Fruit fly (Drosophila melanogaster): Measurements from ENCODE around the gene SMC3.

dm6 chrX:16565377-16565776, 27.9 kb downstream of the SMC3 start:
- no peak for TF ChIP-seq CG5204 (GFP tag; optimal IDR thresholded peaks at IDR 0.05)
- no peak for TF ChIP-seq ovo (GFP tag; optimal IDR thresholded peaks at IDR 0.05)
- no peak for TF ChIP-seq cic (GFP tag; optimal IDR thresholded peaks at IDR 0.05)
- no peak for TF ChIP-seq CG7101 (tag; optimal IDR thresholded peaks at IDR 0.05)
- no peak for TF ChIP-seq CG11617 (GFP tag; optimal IDR thresholded peaks at IDR 0.05)
- TF ChIP-seq Hr96 (GFP tag; optimal IDR thresholded peaks at IDR 0.05) = no peak
- TF ChIP-seq Crg-1 (GFP tag; optimal IDR thresholded peaks at IDR 0.05) = no peak
- peak; percentile 39 for TF ChIP-seq kay (GFP tag; ENCODE audit: borderline replicate concordance)
- TF ChIP-seq Clk (GFP tag; optimal IDR thresholded peaks at IDR 0.05) = no peak
- no peak for TF ChIP-seq CG33017 (tag; optimal IDR thresholded peaks at IDR 0.05)
- no peak for TF ChIP-seq Mnt (GFP tag; optimal IDR thresholded peaks at IDR 0.05)
